Worm (Caenorhabditis elegans): ENCODE data around the gene Y119D3B.21.

DNA sequence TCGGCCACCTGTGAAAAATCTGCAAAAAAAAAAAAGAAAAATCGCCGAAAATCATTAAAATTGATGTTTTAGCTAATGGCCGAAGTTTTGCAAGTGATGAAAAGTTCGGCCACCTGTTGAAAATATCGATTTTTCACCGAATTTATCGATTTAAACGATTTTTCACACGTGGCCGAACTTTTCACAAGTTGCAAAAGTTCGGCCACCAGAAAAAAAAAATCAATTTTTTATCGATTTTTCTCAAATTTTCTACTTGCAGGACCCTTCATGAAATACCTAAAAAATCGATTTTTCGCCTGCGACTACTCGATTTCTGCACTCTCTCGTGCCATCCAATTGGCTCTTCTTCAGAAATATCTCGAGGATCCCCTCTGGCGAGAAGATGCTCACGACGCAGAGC, 4.2 kb upstream of the Y119D3B.21 start:
- peak; percentile 61 for TF ChIP-seq T22C8.4 (GFP tag; IDR thresholded peaks at IDR 0.05)
- TF ChIP-seq tab-1 (GFP tag; IDR thresholded peaks at IDR 0.05), result no peak

All from whole organism, midembryonic.